Worm (Caenorhabditis elegans): Measurements from ENCODE around the gene Y38F1A.7.

DNA sequence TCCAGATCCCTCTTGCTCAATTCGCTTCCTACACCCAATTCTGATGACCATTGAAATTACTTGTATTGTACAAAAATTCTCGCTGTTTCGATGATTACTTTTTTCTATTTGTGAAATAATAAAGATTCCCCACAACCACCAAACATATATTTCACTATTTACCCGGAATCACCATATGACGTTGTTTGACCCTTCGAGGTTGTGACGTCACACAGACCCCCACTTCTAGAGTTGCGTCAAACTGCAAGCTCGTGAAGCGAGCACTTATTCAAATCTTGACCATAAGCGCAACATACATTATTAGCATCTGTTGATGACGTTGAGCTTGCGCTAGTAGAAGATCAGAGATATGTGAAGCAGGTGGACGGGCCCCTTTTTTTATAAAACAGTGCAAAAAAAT is 4.6 kb downstream of the Y38F1A.7 start:
- TF ChIP-seq lsy-2 (tag; optimal IDR thresholded peaks at IDR 0.05) (no peak), ceh-82 (tag; optimal IDR thresholded peaks at IDR 0.05) (no peak), mab-5 (tag; optimal IDR thresholded peaks at IDR 0.05) (no peak), ztf-1 (GFP tag; conservative IDR thresholded peaks at IDR 0.05) (no peak), nhr-21 (tag; optimal IDR thresholded peaks at IDR 0.05) (no peak)

All from whole organism, L2 larva.